Worm (Caenorhabditis elegans) whole organism, L3 larva: ENCODE results near the gene gfat-1.

Experiments
- aly-2 ChIP-seq: fragments of 150-350 bp; optimal IDR thresholded peaks from 2 replicates; lab custom pipeline; 2014; ENCODE audit warnings: missing biosample characterization, missing genetic modification characterization
- ceh-28 ChIP-seq: fragments of 150-350 bp; optimal IDR thresholded peaks from 2 replicates; lab custom pipeline; 2014; ENCODE audit warnings: missing biosample characterization, missing genetic modification reagents, missing genetic modification characterization
- ceh-82 ChIP-seq: fragments of 150-350 bp; optimal IDR thresholded peaks from 2 replicates; lab custom pipeline; 2014; ENCODE audit warnings: missing biosample characterization, missing genetic modification characterization
- egl-27 ChIP-seq: sonication (generic microtip); optimal IDR thresholded peaks from 4 replicates; lab custom pipeline; 2017; ENCODE audit warnings: missing biosample characterization, missing genetic modification reagents, missing genetic modification characterization
- egl-5 ChIP-seq: fragments of 150-350 bp; optimal IDR thresholded peaks from 2 replicates; lab custom pipeline; 2017; ENCODE audit warnings: missing biosample characterization, missing genetic modification reagents, missing genetic modification characterization, inconsistent platforms
- elt-2 ChIP-seq: sonication (generic microtip); optimal IDR thresholded peaks from 2 replicates; lab custom pipeline; 2016; ENCODE audit warnings: missing genetic modification reagents, mild to moderate bottlenecking, missing genetic modification characterization, missing compliant biosample characterization
- hmg-11 ChIP-seq: sonication (generic microtip); optimal IDR thresholded peaks from 2 replicates; lab custom pipeline; 2016; ENCODE audit warnings: missing genetic modification characterization, missing compliant biosample characterization
- lin-15B ChIP-seq: fragments of 150-350 bp; optimal IDR thresholded peaks from 2 replicates; lab custom pipeline; 2014; ENCODE audit warnings: missing biosample characterization, missing genetic modification characterization
- lin-39 ChIP-seq: fragments of 150-350 bp; optimal IDR thresholded peaks from 2 replicates; lab custom pipeline; 2018; ENCODE audit warnings: missing biosample characterization, missing genetic modification reagents, missing genetic modification characterization
- snpc-4 ChIP-seq: fragments of 150-350 bp; optimal IDR thresholded peaks from 2 replicates; lab custom pipeline; 2014; ENCODE audit warnings: missing biosample characterization, missing genetic modification characterization
- unc-62 ChIP-seq: fragments of 150-350 bp; sonication (generic microtip); optimal IDR thresholded peaks from 4 replicates; lab custom pipeline; 2014; ENCODE audit warnings: missing biosample characterization, missing genetic modification reagents, missing genetic modification characterization

- no peak for TF ChIP-seq unc-62 (GFP tag; lab: Kevin White, UChicago)
- TF ChIP-seq snpc-4 (tag; lab: Kevin White, UChicago), result no peak
- no peak for TF ChIP-seq lin-15B (tag; lab: Kevin White, UChicago)
- peak; percentile 7 for TF ChIP-seq lin-39 (tag; lab: Kevin White, UChicago)
- TF ChIP-seq aly-2 (tag; lab: Kevin White, UChicago), result no peak
- TF ChIP-seq ceh-82 (tag; lab: Kevin White, UChicago), result no peak
- TF ChIP-seq ceh-28 (tag; lab: Kevin White, UChicago), result no peak
- no peak for TF ChIP-seq egl-5 (tag; lab: Kevin White, UChicago)
- no peak for TF ChIP-seq hmg-11 (tag; lab: Kevin White, UChicago)
- TF ChIP-seq elt-2 (tag; lab: Kevin White, UChicago), result no peak
- no peak for TF ChIP-seq egl-27 (tag; lab: Kevin White, UChicago)
Observed at ce11 chrII:11600711-11601110, 5.5 kb upstream of the gfat-1 start, which contains the start of gene F07A11.4.
